Fruit fly (Drosophila melanogaster) Kc167 (cell line): Measurements from ENCODE around the gene CG45067.

ENCODE experiments used
- Sin3A ChIP-seq: fragments of >200 bp; optimal IDR thresholded peaks from 2 replicates; lab custom pipeline; 2018; ENCODE audit warnings: missing external identifiers
- psq ChIP-seq: fragments of >200 bp; optimal IDR thresholded peaks from 2 replicates; lab custom pipeline; 2017; ENCODE audit warnings: missing external identifiers

- TF ChIP-seq psq (lab: Kevin White, UChicago): no peak
- no peak for TF ChIP-seq Sin3A (lab: Kevin White, UChicago)
Measured at dm6 chr3L:3098778-3099429, 15.4 kb downstream of the CG45067 start.
